Worm (Caenorhabditis elegans) whole organism, L2 larva: ENCODE results near the gene T05A8.6.
"Not testable (repeated sequence)": the region's sequence is repeated elsewhere in the genome, so short reads cannot be mapped to it uniquely, and the experiment has no call there.

Experiments used
- F13H6.1 ChIP-seq: sonication (generic microtip); optimal IDR thresholded peaks from 2 replicates; lab custom pipeline; 2016; ENCODE audit warnings: missing genetic modification characterization, missing compliant biosample characterization
- alr-1 ChIP-seq: fragments of 150-350 bp; optimal IDR thresholded peaks from 2 replicates; lab custom pipeline; 2014; ENCODE audit warnings: missing biosample characterization, missing genetic modification characterization
- dmd-4 ChIP-seq: sonication (generic microtip); optimal IDR thresholded peaks from 2 replicates; lab custom pipeline; 2017; ENCODE audit warnings: missing biosample characterization, missing genetic modification characterization
- gmeb-1 ChIP-seq: fragments of 150-350 bp; optimal IDR thresholded peaks from 2 replicates; lab custom pipeline; 2014; ENCODE audit warnings: missing biosample characterization, missing genetic modification characterization
- lin-39 ChIP-seq: fragments of 150-350 bp; optimal IDR thresholded peaks from 2 replicates; lab custom pipeline; 2014; ENCODE audit warnings: missing biosample characterization, missing genetic modification reagents, missing genetic modification characterization
- lsy-2 ChIP-seq, 2 experiments: fragments of 150-350 bp in 1 of 2; sonication (generic microtip) in 1 of 2; optimal IDR thresholded peaks; 2 replicates each; lab custom pipeline; 2014 to 2017; ENCODE audit warnings: missing biosample characterization in 2 of 2, missing genetic modification characterization in 2 of 2
- mab-5 ChIP-seq: fragments of 150-350 bp; optimal IDR thresholded peaks from 2 replicates; lab custom pipeline; 2014; ENCODE audit warnings: missing biosample characterization, missing genetic modification characterization
- nhr-11 ChIP-seq: fragments of 150-350 bp; optimal IDR thresholded peaks from 2 replicates; lab custom pipeline; 2014; ENCODE audit warnings: missing biosample characterization, missing genetic modification characterization
- nhr-12 ChIP-seq: fragments of 150-350 bp; optimal IDR thresholded peaks from 2 replicates; lab custom pipeline; 2014; ENCODE audit warnings: missing biosample characterization, missing genetic modification characterization
- nhr-237 ChIP-seq: fragments of 150-350 bp; optimal IDR thresholded peaks from 2 replicates; lab custom pipeline; 2014; ENCODE audit warnings: missing biosample characterization, missing genetic modification characterization
- nhr-77 ChIP-seq: fragments of 150-350 bp; optimal IDR thresholded peaks from 2 replicates; lab custom pipeline; 2014; ENCODE audit warnings: missing biosample characterization, missing genetic modification characterization
- ztf-4 ChIP-seq: fragments of 150-350 bp; optimal IDR thresholded peaks from 2 replicates; lab custom pipeline; 2014; ENCODE audit warnings: missing biosample characterization, missing genetic modification characterization

Gene T05A8.6

ce11 chrII:2695079-2695478 is 44.4 kb downstream of the T05A8.6 start:
- TF ChIP-seq F13H6.1 (tag; lab: Kevin White, UChicago) (peak; percentile 22), ztf-4 (no peak)

ce11 chrII:2692476-2692875 is 47.0 kb downstream of the T05A8.6 start, which contains the start of gene set-11:
set-11 (minus strand) TSS chrII:2692576.
- TF ChIP-seq F13H6.1 (tag; lab: Kevin White, UChicago) = no peak
- TF ChIP-seq mab-5 (tag; lab: Kevin White, UChicago) = no peak
- TF ChIP-seq alr-1 (tag; lab: Kevin White, UChicago) = no peak
- TF ChIP-seq nhr-237 (tag; lab: Kevin White, UChicago) = no peak
- no peak for TF ChIP-seq lsy-2 (tag; optimal IDR thresholded peaks at IDR 0.05; lab: Kevin White, UChicago)
- no peak for TF ChIP-seq nhr-12 (tag; lab: Kevin White, UChicago)
- TF ChIP-seq lin-39 (tag; lab: Kevin White, UChicago) = no peak

ce11 chrII:2690080-2690479 is 49.4 kb downstream of the T05A8.6 start, which contains the start of gene nspf-3:
nspf-3 (minus strand) TSS chrII:2690180.
- TF ChIP-seq nhr-77 (no peak), dmd-4 (tag; lab: Kevin White, UChicago) (no peak), gmeb-1 (no peak)
- TF ChIP-seq, all 48 proteins: peak for 0

- not testable (repeated sequence) for TF ChIP-seq nhr-11; dmd-4 (tag; lab: Kevin White, UChicago); lin-39 (tag; lab: Kevin White, UChicago)
Measured at ce11 chrII:2688616-2689015, 50.9 kb downstream of the T05A8.6 start, which contains the start of gene nspf-2. nspf-2 (plus strand) TSS chrII:2688916.
